Fruit fly (Drosophila melanogaster) whole organism, pupa: ENCODE results near the gene ifc.
A peak's percentile ranks its signal among the peaks of the same experiment; 100 is the strongest.

ENCODE experiments used
- CG10348 ChIP-seq: fragments of 200-800 bp; sonication (Bioruptor generic); IDR thresholded peaks from 2 replicates; pipeline ENCODE4 v1.3.6; 2022; ENCODE audit warnings: missing biosample characterization, missing genetic modification characterization
- CG12605 ChIP-seq: fragments of 200-800 bp; sonication (Bioruptor generic); IDR thresholded peaks from 2 replicates; pipeline ENCODE4 v1.3.6; 2022; ENCODE audit warnings: missing biosample characterization, missing genetic modification characterization
- CG13204 ChIP-seq: fragments of 200-800 bp; sonication (Bioruptor generic); optimal IDR thresholded peaks from 2 replicates; lab custom pipeline; 2018; ENCODE audit warnings: missing biosample characterization, mild to moderate bottlenecking, missing genetic modification characterization, moderate library complexity
- CG14655 ChIP-seq: fragments of 200-800 bp; sonication (Bioruptor generic); optimal IDR thresholded peaks from 3 replicates; lab custom pipeline; 2017; ENCODE audit warnings: mild to moderate bottlenecking, missing biosample characterization, missing genetic modification reagents, missing genetic modification characterization
- CG15710 ChIP-seq: fragments of 200-800 bp; sonication (Bioruptor generic); optimal IDR thresholded peaks from 2 replicates; lab custom pipeline; 2018; ENCODE audit warnings: missing biosample characterization, mild to moderate bottlenecking, missing genetic modification characterization, moderate library complexity
- CG17806 ChIP-seq: fragments of 200-800 bp; sonication (Bioruptor generic); optimal IDR thresholded peaks from 2 replicates; lab custom pipeline; 2018; ENCODE audit warnings: missing biosample characterization, mild to moderate bottlenecking, missing genetic modification characterization, moderate library complexity
- CG32121 ChIP-seq: fragments of 200-800 bp; sonication (Bioruptor generic); IDR thresholded peaks from 2 replicates; pipeline ENCODE4 v1.3.6; 2022; ENCODE audit warnings: missing biosample characterization, missing genetic modification characterization
- CG34367 ChIP-seq: fragments of 200-800 bp; sonication (Bioruptor generic); optimal IDR thresholded peaks from 2 replicates; lab custom pipeline; 2018; ENCODE audit warnings: missing biosample characterization, mild to moderate bottlenecking, missing genetic modification characterization
- CG4496 ChIP-seq: fragments of 200-800 bp; sonication (Bioruptor generic); IDR thresholded peaks from 3 replicates; pipeline ENCODE4 v1.3.6; 2022; ENCODE audit warnings: missing biosample characterization, missing genetic modification characterization
- CG8159 ChIP-seq: fragments of 200-800 bp; sonication (Bioruptor generic); optimal IDR thresholded peaks from 3 replicates; lab custom pipeline; 2018; ENCODE audit warnings: missing biosample characterization, mild to moderate bottlenecking, missing genetic modification characterization, moderate library complexity
- CG8301 ChIP-seq: fragments of 200-800 bp; sonication (Bioruptor generic); optimal IDR thresholded peaks from 2 replicates; lab custom pipeline; 2018; ENCODE audit warnings: missing biosample characterization, mild to moderate bottlenecking, missing genetic modification characterization
- CG9948 ChIP-seq: fragments of 200-800 bp; sonication (Bioruptor generic); optimal IDR thresholded peaks from 2 replicates; lab custom pipeline; 2018; ENCODE audit warnings: missing biosample characterization, mild to moderate bottlenecking, missing genetic modification characterization, moderate library complexity
- D1 ChIP-seq: fragments of 200-800 bp; sonication (Bioruptor generic); optimal IDR thresholded peaks from 2 replicates; lab custom pipeline; 2018; ENCODE audit warnings: missing biosample characterization, mild to moderate bottlenecking, missing genetic modification characterization, moderate library complexity
- EcR ChIP-seq: fragments of 200-800 bp; sonication (Bioruptor generic); optimal IDR thresholded peaks from 3 replicates; lab custom pipeline; 2019; ENCODE audit warnings: missing biosample characterization, missing genetic modification characterization, mild to moderate bottlenecking, moderate library complexity, missing genetic modification reagents
- Ets98B ChIP-seq: fragments of 200-800 bp; sonication (Bioruptor generic); IDR thresholded peaks from 2 replicates; pipeline ENCODE4 v1.3.6; 2022; ENCODE audit warnings: missing biosample characterization, missing genetic modification characterization
- Pif1A ChIP-seq: fragments of 200-800 bp; sonication (Bioruptor generic); optimal IDR thresholded peaks from 3 replicates; lab custom pipeline; 2016; ENCODE audit warnings: missing biosample characterization, missing genetic modification characterization
- Pif1B ChIP-seq: fragments of 200-800 bp; sonication (Bioruptor generic); optimal IDR thresholded peaks from 3 replicates; lab custom pipeline; 2016; ENCODE audit warnings: missing biosample characterization, missing genetic modification characterization
- Snoo ChIP-seq: fragments of 200-800 bp; sonication (Bioruptor generic); optimal IDR thresholded peaks from 3 replicates; lab custom pipeline; 2017; ENCODE audit warnings: missing biosample characterization, mild to moderate bottlenecking, missing genetic modification characterization, inconsistent platforms
- fd96Ca ChIP-seq: fragments of 200-800 bp; sonication (Bioruptor generic); IDR thresholded peaks from 3 replicates; pipeline ENCODE4 v1.3.6; 2022; ENCODE audit warnings: missing biosample characterization, missing genetic modification characterization
- gl ChIP-seq: fragments of 200-800 bp; sonication (Bioruptor generic); optimal IDR thresholded peaks from 2 replicates; lab custom pipeline; 2018; ENCODE audit warnings: missing biosample characterization, mild to moderate bottlenecking, missing genetic modification characterization
- rn ChIP-seq: fragments of 200-800 bp; sonication (Bioruptor generic); IDR thresholded peaks from 2 replicates; pipeline ENCODE4 v1.3.6; 2022; ENCODE audit warnings: missing biosample characterization, missing genetic modification characterization

ifc gene

DNA sequence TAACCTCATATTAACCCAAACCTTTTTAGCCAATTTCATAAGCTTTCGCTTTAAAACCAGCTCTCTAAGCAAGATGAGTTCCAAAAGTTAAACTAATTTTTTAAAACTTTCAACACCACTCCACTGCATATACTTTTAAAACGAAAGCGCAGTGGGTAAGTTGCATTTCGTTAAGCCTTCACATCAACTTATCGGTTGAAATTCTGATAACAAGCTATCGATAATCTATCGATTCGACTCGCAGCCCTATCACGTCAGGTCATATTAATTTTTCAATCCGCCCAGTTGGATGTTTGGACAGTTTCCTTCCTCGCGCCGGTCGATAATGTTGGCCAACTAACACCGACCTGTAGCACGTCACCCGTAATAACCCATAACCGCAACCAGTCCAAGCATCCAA, at the start of gene ifc:
Gene ifc (plus strand): TSS at position 255 of the 400 bp plus-strand sequence.
- TF ChIP-seq Snoo (tag; lab: Kevin White, UChicago), result peak; percentile 45
- TF ChIP-seq CG8301, result no peak
- no peak for TF ChIP-seq CG34367 (tag; lab: Kevin White, UChicago)
- no peak for TF ChIP-seq rn (GFP tag; lab: Robert Waterston, UW)
- TF ChIP-seq CG12605 (GFP tag; lab: Robert Waterston, UW), result no peak
- TF ChIP-seq Ets98B (GFP tag; lab: Robert Waterston, UW), result no peak
- TF ChIP-seq EcR, result no peak
- TF ChIP-seq CG10348, result no peak
- TF ChIP-seq D1 (tag; lab: Kevin White, UChicago), result no peak
- TF ChIP-seq fd96Ca (GFP tag; lab: Robert Waterston, UW), result no peak
- TF ChIP-seq CG14655 (GFP tag; lab: Kevin White, UChicago), result no peak
- no peak for TF ChIP-seq CG4496 (GFP tag; lab: Robert Waterston, UW)
- TF ChIP-seq CG8159 (tag; lab: Kevin White, UChicago), result peak; percentile 35
- TF ChIP-seq CG17806, result peak; percentile 22
- no peak for TF ChIP-seq CG13204 (GFP tag; lab: Kevin White, UChicago)
- TF ChIP-seq Pif1A, result no peak
- TF ChIP-seq gl, result no peak
- no peak for TF ChIP-seq CG32121
- no peak for TF ChIP-seq Pif1B (GFP tag; lab: Kevin White, UChicago)
- peak; percentile 11 for TF ChIP-seq CG15710
- peak; percentile 6 for TF ChIP-seq CG9948 (tag; lab: Kevin White, UChicago)

DNA sequence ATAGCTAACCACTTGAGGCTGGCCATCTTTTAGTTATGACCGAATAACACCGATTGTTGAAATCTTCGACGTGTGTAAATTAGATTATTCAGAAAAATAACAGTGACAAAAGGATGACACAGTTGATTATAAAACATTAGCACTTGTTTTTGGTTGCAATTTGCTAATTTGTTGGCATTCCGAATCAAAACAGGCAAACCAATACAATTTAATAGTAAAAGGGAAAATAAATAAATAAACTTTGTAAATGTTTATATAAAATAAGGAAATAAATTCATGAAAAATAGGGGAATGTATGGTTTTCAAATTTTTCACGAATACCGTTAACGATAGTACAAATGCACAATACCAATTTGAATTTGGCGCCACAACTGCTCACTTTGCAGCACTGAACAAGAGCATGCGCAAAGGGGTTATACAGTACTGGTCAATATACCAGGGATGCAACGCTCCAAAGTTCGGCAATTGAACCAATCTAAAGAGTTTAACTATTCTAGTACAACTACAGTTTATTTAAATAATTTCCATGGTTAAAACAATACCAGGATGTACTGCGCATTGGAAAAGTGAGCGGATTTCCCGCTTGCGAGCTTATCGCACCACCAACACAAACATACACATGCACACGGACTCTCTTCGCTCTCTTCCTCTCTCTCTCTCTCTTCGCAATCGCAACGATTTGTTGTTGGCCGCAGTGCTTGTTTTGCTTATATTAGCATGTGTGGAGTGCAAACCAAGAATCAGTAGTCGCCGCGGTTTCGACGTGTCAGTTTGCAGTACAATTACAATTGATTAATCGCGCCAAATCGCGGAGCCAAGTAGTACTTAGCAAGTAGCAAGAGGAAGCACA, 42.7 kb upstream of the ifc start, which contains the start of the genes Sfp26Ad and Gpdh1:
Gene Sfp26Ad (minus strand): TSS at position 76 of the 850 bp plus-strand sequence.
Gene Gpdh1 (plus strand): TSS at position 415 of the 850 bp plus-strand sequence.
- TF ChIP-seq Snoo (tag; lab: Kevin White, UChicago) (peak; percentile 66), CG34367 (tag; lab: Kevin White, UChicago) (peak; percentile 12), Ets98B (GFP tag; lab: Robert Waterston, UW) (peak; percentile 63), Pif1B (GFP tag; lab: Kevin White, UChicago) (peak; percentile 70), gl (peak; percentile 36), CG9948 (tag; lab: Kevin White, UChicago) (no peak), CG4496 (GFP tag; lab: Robert Waterston, UW) (peak; percentile 78; the same call in 1 of the 3 replicates), CG17806 (peak; percentile 35), D1 (tag; lab: Kevin White, UChicago) (no peak), CG14655 (GFP tag; lab: Kevin White, UChicago) (no peak), CG8159 (tag; lab: Kevin White, UChicago) (peak; percentile 39), CG10348 (no peak), rn (GFP tag; lab: Robert Waterston, UW) (0 out of 2 replicates have a peak, but pooled peaks have one; percentile 4), EcR (peak; percentile 71), CG8301 (peak; percentile 35), Pif1A (peak; percentile 70), fd96Ca (GFP tag; lab: Robert Waterston, UW) (peak; percentile 71), CG32121 (peak; percentile 61), CG12605 (GFP tag; lab: Robert Waterston, UW) (peak; percentile 44), CG13204 (GFP tag; lab: Kevin White, UChicago) (peak; percentile 48), CG15710 (peak; percentile 63)

dm6 chr2L:5944305-5945282, 41.6 kb upstream of the ifc start:
- TF ChIP-seq CG17806, result no peak
- no peak for TF ChIP-seq Snoo (tag; lab: Kevin White, UChicago)
- no peak for TF ChIP-seq CG34367 (tag; lab: Kevin White, UChicago)
- peak; percentile 15; the same call in 1 of the 2 replicates for TF ChIP-seq Ets98B (GFP tag; lab: Robert Waterston, UW)
- TF ChIP-seq CG32121, result no peak
- peak; percentile 65; the same call in 1 of the 2 replicates for TF ChIP-seq CG12605 (GFP tag; lab: Robert Waterston, UW)
- no peak for TF ChIP-seq fd96Ca (GFP tag; lab: Robert Waterston, UW)
- TF ChIP-seq D1 (tag; lab: Kevin White, UChicago), result no peak
- no peak for TF ChIP-seq Pif1B (GFP tag; lab: Kevin White, UChicago)
- TF ChIP-seq CG14655 (GFP tag; lab: Kevin White, UChicago), result no peak
- peak; percentile 89 for TF ChIP-seq EcR

dm6 chr2L:5945651-5946547, 40.2 kb upstream of the ifc start:
- TF ChIP-seq EcR, result no peak
- no peak for TF ChIP-seq CG4496 (GFP tag; lab: Robert Waterston, UW)
- no peak for TF ChIP-seq CG34367 (tag; lab: Kevin White, UChicago)
- no peak for TF ChIP-seq CG17806
- TF ChIP-seq CG32121, result no peak
- TF ChIP-seq Pif1A, result no peak
- no peak for TF ChIP-seq gl
- no peak for TF ChIP-seq CG10348
- TF ChIP-seq rn (GFP tag; lab: Robert Waterston, UW), result no peak
- no peak for TF ChIP-seq CG8301
- TF ChIP-seq CG14655 (GFP tag; lab: Kevin White, UChicago), result no peak
- TF ChIP-seq fd96Ca (GFP tag; lab: Robert Waterston, UW), result no peak
- TF ChIP-seq CG13204 (GFP tag; lab: Kevin White, UChicago), result no peak
- TF ChIP-seq Snoo (tag; lab: Kevin White, UChicago), result no peak
- no peak for TF ChIP-seq D1 (tag; lab: Kevin White, UChicago)
- TF ChIP-seq, all 21 proteins: peak for 0
